Fruit fly (Drosophila melanogaster): ENCODE results near the gene Cds.

DNA sequence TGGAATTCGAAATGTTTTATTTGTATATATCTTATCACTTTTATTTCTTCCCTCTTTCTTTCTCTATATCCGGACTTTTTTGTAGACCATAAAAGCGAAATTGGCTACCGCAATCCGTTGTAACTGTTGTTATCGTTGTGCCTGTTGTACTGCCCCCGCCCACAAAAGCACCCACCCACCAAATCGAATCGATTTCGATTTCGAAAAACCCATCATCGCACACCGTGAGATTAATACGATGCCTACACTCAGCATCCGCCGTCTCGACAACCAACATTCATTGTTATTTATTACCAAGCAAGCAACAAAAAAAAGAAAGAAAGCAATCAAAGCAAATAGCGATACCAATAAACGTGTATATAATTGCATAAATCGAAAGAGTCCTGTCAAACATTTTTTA lies 19.4 kb upstream of the Cds start:
- TF ChIP-seq CG34367 (tag; optimal IDR thresholded peaks at IDR 0.05) (no peak), D1 (tag; optimal IDR thresholded peaks at IDR 0.05) (no peak), CG10348 (GFP tag; IDR thresholded peaks at IDR 0.05) (no peak), Ets98B (GFP tag; IDR thresholded peaks at IDR 0.05) (no peak)
